Worm (Caenorhabditis elegans): Measurements from ENCODE around the gene F25E5.8.

DNA sequence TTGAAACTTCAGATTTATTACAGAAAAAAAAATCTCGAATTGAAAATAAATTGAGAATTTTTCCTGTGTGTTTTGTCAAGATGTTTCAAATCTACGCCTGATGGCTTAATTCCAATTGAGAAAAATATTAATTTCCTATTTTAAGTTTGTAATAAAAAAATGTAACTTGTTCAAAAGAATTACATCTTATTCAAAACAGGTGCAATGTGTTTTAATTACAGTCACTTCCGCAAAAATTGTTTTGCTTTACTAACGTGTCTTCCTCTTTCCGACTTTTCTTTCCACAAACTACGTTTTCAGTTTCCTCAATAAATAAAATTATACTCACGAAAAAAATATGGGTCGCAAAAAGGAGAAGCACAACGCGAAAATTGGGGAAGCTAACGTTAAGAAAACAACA lies 2.3 kb downstream of the F25E5.8 start, which contains the start of gene F25E5.16:
- TF ChIP-seq zag-1 (tag; optimal IDR thresholded peaks at IDR 0.05) (no peak), jun-1 (tag; optimal IDR thresholded peaks at IDR 0.05) (no peak), tag-97 (GFP tag; IDR thresholded peaks at IDR 0.05) (no peak)
